In genomic region chrX:932874-933273, ce11 we compare ENCODE assay signal across 8 worm cellular contexts.
A peak's percentile ranks its signal among the peaks of the same experiment; 100 is the strongest.
TF ChIP-seq lines count a peak whose summit lies in the region.

No protein-coding gene starts in this region.

TF ChIP-seq in whole organism, L1 larva, 84 proteins besides CTCF, POLR2A, EP300 and RAD21 (continues in another document):
- peak; percentile 47 for TF ChIP-seq nhr-47 (tag; optimal IDR thresholded peaks at IDR 0.05; lab: Kevin White, UChicago)
- TF ChIP-seq unc-86 (tag; optimal IDR thresholded peaks at IDR 0.05; lab: Kevin White, UChicago) = peak; percentile 37
- TF ChIP-seq efl-1 (optimal IDR thresholded peaks at IDR 0.05; lab: Kevin White, UChicago) = peak in 1 of 2 experiments; percentile 20
- TF ChIP-seq efl-1 (GFP tag; optimal IDR thresholded peaks at IDR 0.05 in 1 of 2; lab: Kevin White, UChicago) = peak in 1 of 2 experiments; percentile 65
- TF ChIP-seq tbx-2 (tag; optimal IDR thresholded peaks at IDR 0.05; lab: Kevin White, UChicago) = peak; percentile 14
- TF ChIP-seq lin-35 (GFP tag; optimal IDR thresholded peaks at IDR 0.05; lab: Kevin White, UChicago) = peak in 1 of 2 experiments; percentile 12
- TF ChIP-seq lin-14 (GFP tag; optimal IDR thresholded peaks at IDR 0.05; lab: Kevin White, UChicago) = peak; percentile 84
- peak; percentile 55 for TF ChIP-seq skn-1 (tag; optimal IDR thresholded peaks at IDR 0.05; lab: Kevin White, UChicago)
- peak in 1 of 2 experiments; percentile 26 for TF ChIP-seq lsy-2 (tag; optimal IDR thresholded peaks at IDR 0.05; lab: Kevin White, UChicago)
- TF ChIP-seq swsn-7 (tag; optimal IDR thresholded peaks at IDR 0.05; lab: Kevin White, UChicago) = peak; percentile 30

TF ChIP-seq in whole organism, L2 larva, 48 proteins besides CTCF, POLR2A, EP300 and RAD21 (continues in another document):
- no peak for TF ChIP-seq ztf-1 (GFP tag; conservative IDR thresholded peaks at IDR 0.05; lab: Robert Waterston, UW)
- no peak for TF ChIP-seq fos-1 (tag; optimal IDR thresholded peaks at IDR 0.05; lab: Kevin White, UChicago)
- no peak for TF ChIP-seq mab-5 (tag; optimal IDR thresholded peaks at IDR 0.05; lab: Kevin White, UChicago)
- peak; percentile 43 for TF ChIP-seq C34F6.9 (tag; optimal IDR thresholded peaks at IDR 0.05; lab: Kevin White, UChicago)
- no peak for TF ChIP-seq sma-9 (GFP tag; optimal IDR thresholded peaks at IDR 0.05; lab: Kevin White, UChicago)
- TF ChIP-seq sma-9 (tag; optimal IDR thresholded peaks at IDR 0.05; lab: Kevin White, UChicago) = no peak
- no peak for TF ChIP-seq nhr-237 (tag; optimal IDR thresholded peaks at IDR 0.05; lab: Kevin White, UChicago)
- TF ChIP-seq nhr-23 (tag; optimal IDR thresholded peaks at IDR 0.05; lab: Kevin White, UChicago) = no peak
- TF ChIP-seq lsy-2 (tag; optimal IDR thresholded peaks at IDR 0.05; lab: Kevin White, UChicago) = peak in 1 of 2 experiments; percentile 40
- no peak for TF ChIP-seq mbf-1 (tag; optimal IDR thresholded peaks at IDR 0.05; lab: Kevin White, UChicago)
- no peak for TF ChIP-seq nhr-12 (tag; optimal IDR thresholded peaks at IDR 0.05; lab: Kevin White, UChicago)
- no peak for TF ChIP-seq Y55F3AM.14 (GFP tag; optimal IDR thresholded peaks at IDR 0.05; lab: Kevin White, UChicago)

TF ChIP-seq in whole organism, L3 larva, 47 proteins besides CTCF, POLR2A, EP300 and RAD21:
- TF ChIP-seq elt-2 (tag; optimal IDR thresholded peaks at IDR 0.05; lab: Kevin White, UChicago) = no peak
- no peak for TF ChIP-seq nhr-25 (tag; optimal IDR thresholded peaks at IDR 0.05; lab: Kevin White, UChicago)
- TF ChIP-seq eor-1 (tag; optimal IDR thresholded peaks at IDR 0.05; lab: Kevin White, UChicago) = no peak
- TF ChIP-seq hmg-11 (tag; optimal IDR thresholded peaks at IDR 0.05; lab: Kevin White, UChicago) = peak; percentile 53
- no peak for TF ChIP-seq fkh-2 (tag; optimal IDR thresholded peaks at IDR 0.05; lab: Kevin White, UChicago)
- TF ChIP-seq nfya-1 (tag; optimal IDR thresholded peaks at IDR 0.05; lab: Kevin White, UChicago; ENCODE audit: insufficient read depth) = peak; percentile 55
- TF ChIP-seq fkh-10 (GFP tag; optimal IDR thresholded peaks at IDR 0.05; lab: Kevin White, UChicago) = peak; percentile 69
- peak; percentile 36 for TF ChIP-seq lin-39 (tag; optimal IDR thresholded peaks at IDR 0.05; lab: Kevin White, UChicago)

TF ChIP-seq in whole organism, L4 larva, 104 proteins besides CTCF, POLR2A, EP300 and RAD21 (continues in another document):
- no peak for TF ChIP-seq mxl-2 (GFP tag; conservative IDR thresholded peaks at IDR 0.05; lab: Robert Waterston, UW)
- TF ChIP-seq daf-12 (tag; optimal IDR thresholded peaks at IDR 0.05; lab: Kevin White, UChicago) = no peak
- no peak for TF ChIP-seq dpl-1 (GFP tag; optimal IDR thresholded peaks at IDR 0.05; lab: Kevin White, UChicago)
- peak; percentile 33; the same call in 1 of the 2 replicates for TF ChIP-seq hmg-1.1 (GFP tag; IDR thresholded peaks at IDR 0.05; lab: Robert Waterston, UW)
- peak in 1 of 2 experiments; percentile 63 for TF ChIP-seq unc-62 (GFP tag; optimal IDR thresholded peaks at IDR 0.05 in 1 of 2; lab: Kevin White, UChicago)
- no peak for TF ChIP-seq unc-62 (tag; optimal IDR thresholded peaks at IDR 0.05; lab: Kevin White, UChicago)
- no peak for TF ChIP-seq zfp-3 (GFP tag; conservative IDR thresholded peaks at IDR 0.05; lab: Robert Waterston, UW)
- no peak for TF ChIP-seq fos-1 (tag; optimal IDR thresholded peaks at IDR 0.05; lab: Kevin White, UChicago)
- no peak for TF ChIP-seq tra-1 (GFP tag; IDR thresholded peaks at IDR 0.05; lab: Robert Waterston, UW)
- peak; percentile 44 for TF ChIP-seq rbr-2 (tag; optimal IDR thresholded peaks at IDR 0.05; lab: Kevin White, UChicago)
- TF ChIP-seq lin-15B (tag; optimal IDR thresholded peaks at IDR 0.05; lab: Kevin White, UChicago) = no peak
- TF ChIP-seq set-16 (GFP tag; IDR thresholded peaks at IDR 0.05; lab: Robert Waterston, UW) = 0 out of 2 replicates have a peak, but pooled peaks have one; percentile 36

TF ChIP-seq in whole organism, early embryonic, 17 proteins besides CTCF, POLR2A, EP300 and RAD21:
- TF ChIP-seq F13C5.2 (tag; optimal IDR thresholded peaks at IDR 0.05; lab: Kevin White, UChicago) (peak; percentile 21), ets-7 (tag; optimal IDR thresholded peaks at IDR 0.05; lab: Kevin White, UChicago) (no peak), hmbx-1 (tag; optimal IDR thresholded peaks at IDR 0.05; lab: Kevin White, UChicago) (no peak), pes-1 (GFP tag; IDR thresholded peaks at IDR 0.05; lab: Robert Waterston, UW) (no peak), ceh-36 (tag; optimal IDR thresholded peaks at IDR 0.05; lab: Kevin White, UChicago) (no peak)

TF ChIP-seq in whole organism, late embryonic, 69 proteins besides CTCF, POLR2A, EP300 and RAD21:
- no peak for TF ChIP-seq mec-3 (tag; optimal IDR thresholded peaks at IDR 0.05; lab: Kevin White, UChicago; ENCODE audit: borderline replicate concordance)
- TF ChIP-seq ceh-14 (tag; optimal IDR thresholded peaks at IDR 0.05; lab: Kevin White, UChicago) = peak; percentile 58
- no peak for TF ChIP-seq elt-2 (tag; optimal IDR thresholded peaks at IDR 0.05; lab: Kevin White, UChicago)
- TF ChIP-seq T23F11.4 (GFP tag; optimal IDR thresholded peaks at IDR 0.05; lab: Kevin White, UChicago) = no peak
- TF ChIP-seq ceh-18 (tag; optimal IDR thresholded peaks at IDR 0.05; lab: Kevin White, UChicago) = peak; percentile 19
- TF ChIP-seq fax-1 (tag; optimal IDR thresholded peaks at IDR 0.05; lab: Kevin White, UChicago) = no peak
- peak; percentile 2 for TF ChIP-seq ceh-19 (GFP tag; optimal IDR thresholded peaks at IDR 0.05; lab: Kevin White, UChicago)
- TF ChIP-seq tbx-2 (tag; optimal IDR thresholded peaks at IDR 0.05; lab: Kevin White, UChicago) = peak; percentile 23
- peak; percentile 77 for TF ChIP-seq unc-42 (tag; optimal IDR thresholded peaks at IDR 0.05; lab: Kevin White, UChicago)
- TF ChIP-seq rnt-1 (tag; optimal IDR thresholded peaks at IDR 0.05; lab: Kevin White, UChicago) = no peak
- no peak for TF ChIP-seq fkh-10 (GFP tag; optimal IDR thresholded peaks at IDR 0.05; lab: Kevin White, UChicago)
- peak; percentile 65 for TF ChIP-seq ceh-31 (tag; optimal IDR thresholded peaks at IDR 0.05; lab: Kevin White, UChicago)
- TF ChIP-seq nfya-1 (tag; optimal IDR thresholded peaks at IDR 0.05; lab: Kevin White, UChicago) = peak; percentile 35

TF ChIP-seq in whole organism, mixed stage, embryonic, 35 proteins besides CTCF, POLR2A, EP300 and RAD21:
- peak; percentile 83 for TF ChIP-seq unc-120 (tag; optimal IDR thresholded peaks at IDR 0.05; lab: Kevin White, UChicago; ENCODE audit: poor library complexity, severe bottlenecking)
- TF ChIP-seq nhr-12 (tag; optimal IDR thresholded peaks at IDR 0.05; lab: Kevin White, UChicago) = no peak
- peak; percentile 16 for TF ChIP-seq sptf-1 (tag; optimal IDR thresholded peaks at IDR 0.05; lab: Kevin White, UChicago)
- TF ChIP-seq elt-1 (tag; optimal IDR thresholded peaks at IDR 0.05; lab: Kevin White, UChicago; ENCODE audit: borderline replicate concordance, insufficient read depth) = no peak
- no peak for TF ChIP-seq ceh-39 (tag; optimal IDR thresholded peaks at IDR 0.05; lab: Kevin White, UChicago)
- TF ChIP-seq nhr-28 (tag; optimal IDR thresholded peaks at IDR 0.05; lab: Kevin White, UChicago) = no peak
- TF ChIP-seq ces-1 (GFP tag; optimal IDR thresholded peaks at IDR 0.05; lab: Kevin White, UChicago) = peak; percentile 56
- no peak for TF ChIP-seq snpc-4 (tag; optimal IDR thresholded peaks at IDR 0.05; lab: Kevin White, UChicago)
- no peak for TF ChIP-seq mab-5 (tag; optimal IDR thresholded peaks at IDR 0.05; lab: Kevin White, UChicago)
- no peak for TF ChIP-seq ztf-11 (tag; optimal IDR thresholded peaks at IDR 0.05; lab: Kevin White, UChicago)

TF ChIP-seq in whole organism, young adult, 124 proteins besides CTCF, POLR2A, EP300 and RAD21:
- TF ChIP-seq egl-44 (GFP tag; IDR thresholded peaks at IDR 0.05; lab: Robert Waterston, UW) (no peak), K11D2.4 (GFP tag; IDR thresholded peaks at IDR 0.05; lab: Robert Waterston, UW) (0 out of 2 replicates have a peak, but pooled peaks have one; percentile 45), ceh-79 (tag; optimal IDR thresholded peaks at IDR 0.05; lab: Kevin White, UChicago) (no peak), madf-8 (GFP tag; conservative IDR thresholded peaks at IDR 0.05; lab: Robert Waterston, UW) (no peak), somi-1 (GFP tag; optimal IDR thresholded peaks at IDR 0.05; lab: Kevin White, UChicago) (no peak), ama-1 (optimal IDR thresholded peaks at IDR 0.05; lab: Kevin White, UChicago) (no peak), ama-1 (GFP tag; optimal IDR thresholded peaks at IDR 0.05; lab: Kevin White, UChicago) (no peak), sea-2 (GFP tag; IDR thresholded peaks at IDR 0.05; lab: Robert Waterston, UW) (no peak), lin-26 (GFP tag; IDR thresholded peaks at IDR 0.05; lab: Robert Waterston, UW) (no peak), ceh-27 (GFP tag; optimal IDR thresholded peaks at IDR 0.05; lab: Kevin White, UChicago) (peak; percentile 0), athp-1 (tag; optimal IDR thresholded peaks at IDR 0.05; lab: Kevin White, UChicago) (no peak), hmg-1.2 (GFP tag; IDR thresholded peaks at IDR 0.05; lab: Robert Waterston, UW) (peak; percentile 4; the same call in 1 of the 2 replicates)
